Worm (Caenorhabditis elegans) whole organism, dauer: ENCODE results near the gene K09C4.9.

Source experiments
- unc-62 ChIP-seq: sonication (generic microtip); optimal IDR thresholded peaks from 2 replicates; lab custom pipeline; 2017; ENCODE audit warnings: missing biosample characterization, missing genetic modification reagents, missing genetic modification characterization

Gene K09C4.9

ce11 chrX:3271673-3272072 lies at the start of gene K09C4.9:
Gene K09C4.9 (minus strand): TSS chrX:3271773.
- TF ChIP-seq unc-62 (GFP tag; lab: Kevin White, UChicago): no peak

ce11 chrX:3316830-3317229 lies 45.3 kb upstream of the K09C4.9 start:
- TF ChIP-seq unc-62 (GFP tag; lab: Kevin White, UChicago): no peak

ce11 chrX:3315891-3316657 lies 44.5 kb upstream of the K09C4.9 start:
- no peak for TF ChIP-seq unc-62 (GFP tag; lab: Kevin White, UChicago)

DNA sequence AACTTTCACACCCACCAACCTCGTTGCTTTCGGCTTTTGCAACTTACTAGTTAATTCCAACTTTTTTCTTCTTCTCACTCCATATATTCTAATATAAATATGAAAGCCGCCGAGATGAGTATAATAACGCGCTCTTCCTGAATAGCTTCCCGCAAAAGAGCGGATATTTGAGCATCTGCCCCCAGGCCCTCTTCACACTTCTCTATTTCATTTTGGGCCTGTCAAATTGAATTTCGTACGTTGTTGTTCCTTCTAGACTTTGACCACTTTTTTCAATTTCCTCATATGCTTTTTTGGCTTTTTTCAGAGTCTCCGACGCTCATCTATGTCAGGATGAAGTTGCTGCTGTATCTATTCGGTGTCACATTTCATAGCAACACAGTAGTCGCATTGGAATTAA lies 43.4 kb upstream of the K09C4.9 start, which contains the start of gene ddr-2:
Gene ddr-2, plus strand, starts transcription at position 301 of the 400 bp plus-strand sequence.
- no peak for TF ChIP-seq unc-62 (GFP tag; lab: Kevin White, UChicago)

DNA sequence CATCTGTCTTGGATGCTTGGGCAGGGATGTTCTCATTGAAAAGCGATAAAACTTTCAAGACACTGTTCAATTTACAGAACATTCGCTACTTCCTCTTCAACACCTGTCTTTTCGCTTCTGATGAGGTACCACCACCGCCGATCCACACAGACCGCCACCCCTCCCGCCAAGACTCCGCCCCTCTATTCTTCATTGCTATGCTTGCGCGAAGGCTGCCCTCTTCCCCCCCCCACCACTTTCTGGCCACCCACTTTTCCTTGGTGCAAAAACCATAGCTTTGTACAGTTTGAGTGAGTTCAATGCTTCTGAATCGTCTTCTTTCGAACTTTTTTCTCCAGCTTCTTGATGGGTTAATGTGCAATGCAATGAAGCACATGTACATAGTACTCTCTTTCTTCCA lies 42.4 kb upstream of the K09C4.9 start:
- no peak for TF ChIP-seq unc-62 (GFP tag; lab: Kevin White, UChicago)

- TF ChIP-seq unc-62 (GFP tag; lab: Kevin White, UChicago): no peak
Observed at ce11 chrX:3310702-3311101, 39.1 kb upstream of the K09C4.9 start.

DNA sequence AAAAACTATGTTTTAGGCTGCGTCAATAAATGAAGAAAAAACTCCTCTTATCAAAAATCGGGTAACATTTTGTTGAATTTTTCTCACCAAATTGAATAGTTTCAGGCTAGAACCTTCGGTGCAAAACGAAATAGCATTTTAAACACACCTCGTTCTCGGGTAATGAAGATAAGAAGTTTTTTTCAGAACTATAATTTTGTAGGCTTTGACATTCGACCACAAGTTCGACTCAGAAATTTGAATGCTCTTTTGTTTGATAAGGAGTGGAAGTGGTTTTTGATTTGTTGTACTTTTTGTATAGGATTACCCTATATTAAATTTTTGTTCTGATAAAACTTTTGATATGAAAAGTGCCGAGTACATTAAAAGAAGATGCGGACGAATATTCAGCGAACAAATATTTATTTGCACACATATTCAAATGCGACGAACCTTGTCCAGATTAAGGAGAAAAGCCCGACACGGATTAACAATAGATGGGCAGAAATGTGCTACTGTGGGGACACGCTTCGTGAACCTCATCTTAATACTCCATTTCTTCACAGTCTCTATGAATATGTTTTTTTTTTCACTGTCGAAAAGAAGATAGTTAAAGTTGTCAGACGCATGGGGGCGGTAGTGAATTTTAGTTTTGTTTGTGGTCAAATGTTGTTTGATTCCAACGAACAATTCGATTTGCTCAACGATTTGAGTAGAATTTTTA lies 35.2 kb upstream of the K09C4.9 start:
- TF ChIP-seq unc-62 (GFP tag; lab: Kevin White, UChicago): no peak

DNA sequence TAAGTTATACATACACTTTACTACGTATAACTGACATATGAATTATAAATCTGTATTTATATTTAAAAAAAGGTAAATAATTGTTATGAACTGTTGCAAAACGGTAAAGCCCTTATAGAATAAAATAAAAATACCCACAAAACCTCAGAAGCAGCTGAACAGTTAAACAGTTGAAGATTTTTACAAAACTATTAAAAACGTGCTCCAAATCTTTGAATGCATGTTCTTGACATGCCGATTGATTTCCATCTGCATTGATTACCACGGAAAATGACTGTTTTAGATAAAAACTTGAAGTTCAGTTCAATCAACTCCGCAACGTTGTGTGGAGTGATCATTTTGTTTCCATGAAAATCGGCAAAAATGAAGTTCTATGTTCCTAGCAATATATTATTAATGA lies 32.5 kb upstream of the K09C4.9 start, which contains the start of gene F11D5.7:
Gene F11D5.7, plus strand, starts transcription at position 301 of the 400 bp plus-strand sequence.
- no peak for TF ChIP-seq unc-62 (GFP tag; lab: Kevin White, UChicago)

ce11 chrX:3301770-3302169 lies 30.2 kb upstream of the K09C4.9 start, which contains the start of gene F11D5.5:
Gene F11D5.5 (plus strand): TSS chrX:3302070.
- TF ChIP-seq unc-62 (GFP tag; lab: Kevin White, UChicago): no peak

DNA sequence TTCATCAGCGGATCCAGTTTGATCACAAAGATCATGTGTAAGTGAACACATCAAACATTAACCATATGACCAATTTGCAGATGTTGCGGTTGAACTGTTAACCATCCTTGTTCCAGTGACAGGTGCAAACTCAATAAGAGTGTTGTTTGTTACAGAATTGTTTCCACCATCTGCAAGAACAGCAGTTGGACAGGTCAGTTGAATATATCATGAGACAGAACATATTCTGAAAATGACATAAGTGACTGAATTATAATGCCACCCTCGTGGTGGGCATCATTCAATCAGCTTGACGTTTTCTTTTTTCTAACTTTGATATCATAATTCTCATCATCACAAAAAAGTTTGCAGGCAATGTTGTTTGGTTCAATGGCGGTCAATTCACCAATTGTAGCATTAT lies 29.0 kb upstream of the K09C4.9 start:
- TF ChIP-seq unc-62 (GFP tag; lab: Kevin White, UChicago): no peak

DNA sequence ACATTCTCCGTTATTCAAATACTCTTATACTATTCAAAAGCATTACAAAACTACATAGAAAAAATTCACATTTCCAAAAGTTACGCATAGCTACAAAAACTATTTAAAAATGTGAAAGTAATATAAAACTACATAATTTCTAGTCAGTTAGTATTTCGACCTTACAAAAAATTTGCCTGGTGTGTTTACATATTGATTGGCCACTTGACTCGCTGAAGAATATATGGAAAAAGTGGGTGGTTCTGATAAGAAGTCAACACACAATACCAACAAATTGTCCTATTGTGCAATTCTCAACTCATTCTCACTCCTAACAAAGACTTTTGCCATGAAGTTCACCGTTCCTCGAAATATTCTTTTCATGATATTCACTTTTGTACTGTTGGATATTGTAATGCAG lies 27.0 kb upstream of the K09C4.9 start, which contains the start of gene K09C4.1:
Gene K09C4.1, plus strand, starts transcription at position 301 of the 400 bp plus-strand sequence.
- TF ChIP-seq unc-62 (GFP tag; lab: Kevin White, UChicago): no peak

DNA sequence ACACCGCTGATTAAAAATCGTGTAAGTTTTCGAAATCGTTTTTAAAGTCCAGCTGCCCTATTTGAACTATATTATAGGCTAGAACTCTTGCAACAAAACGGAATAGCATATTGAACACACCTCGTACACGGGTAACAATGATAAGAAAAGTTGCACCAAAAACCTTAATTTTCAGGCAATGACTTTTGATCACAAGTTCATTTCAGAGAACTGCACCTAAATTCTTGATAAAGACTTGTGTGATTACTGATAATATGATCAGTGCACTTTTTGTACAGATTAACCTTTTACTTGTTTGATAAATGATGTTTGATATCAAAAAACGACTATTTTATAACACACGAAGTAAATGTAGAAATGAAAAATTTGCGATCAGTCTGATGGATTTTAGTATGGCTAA lies 26.2 kb upstream of the K09C4.9 start:
- TF ChIP-seq unc-62 (GFP tag; lab: Kevin White, UChicago): no peak

DNA sequence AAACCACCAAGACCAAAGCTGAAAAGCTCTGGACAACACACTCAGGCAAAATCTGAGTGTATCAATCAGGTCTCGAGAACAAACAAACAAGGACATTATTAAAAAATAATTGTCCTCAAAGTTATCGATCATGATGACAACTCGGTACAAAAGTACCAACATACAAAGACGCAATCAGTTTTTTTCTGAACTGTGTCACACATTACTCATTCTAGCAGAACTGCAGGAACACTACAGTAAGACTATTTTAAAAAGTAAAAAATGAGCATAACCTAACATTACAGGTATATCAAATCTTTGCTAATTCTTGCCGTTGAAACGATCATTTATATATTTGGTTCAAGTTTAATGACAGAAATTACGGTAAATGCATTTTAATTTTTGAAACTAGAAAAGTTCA lies 24.6 kb upstream of the K09C4.9 start, which contains the start of gene K09C4.2:
Gene K09C4.2, plus strand, starts transcription at position 301 of the 400 bp plus-strand sequence.
- no peak for TF ChIP-seq unc-62 (GFP tag; lab: Kevin White, UChicago)

DNA sequence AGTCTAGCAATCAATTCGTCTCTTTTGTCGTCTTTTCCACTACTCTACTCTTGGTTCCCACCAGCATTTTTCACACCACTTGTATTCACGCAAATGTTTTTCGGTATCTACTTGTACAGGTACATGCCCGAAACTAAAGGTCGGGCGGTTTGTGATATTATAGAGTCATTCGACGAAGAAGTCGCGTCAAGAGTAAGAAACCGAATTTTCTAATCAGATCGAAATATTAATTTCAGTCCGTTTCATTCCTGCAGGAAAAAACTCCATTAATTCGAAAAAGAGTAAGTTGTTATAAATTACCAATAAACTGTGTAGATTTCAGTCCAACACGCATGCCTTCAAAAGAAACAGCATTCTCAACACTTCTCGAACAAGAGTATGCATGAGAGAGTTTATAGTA lies 20.4 kb upstream of the K09C4.9 start:
- TF ChIP-seq unc-62 (GFP tag; lab: Kevin White, UChicago): no peak

ce11 chrX:3290147-3290546 lies 18.6 kb upstream of the K09C4.9 start:
- TF ChIP-seq unc-62 (GFP tag; lab: Kevin White, UChicago): no peak

- TF ChIP-seq unc-62 (GFP tag; lab: Kevin White, UChicago): no peak
Observed at ce11 chrX:3289183-3289582, 17.6 kb upstream of the K09C4.9 start, which contains the start of gene K09C4.4. Gene K09C4.4 (plus strand): TSS chrX:3289483.
